Fruit fly (Drosophila melanogaster) whole organism, embryonic: ENCODE data around the gene CG9483.

ENCODE experiments used
- Antp ChIP-seq: fragments of 200-800 bp; sonication (Bioruptor generic); optimal IDR thresholded peaks from 3 replicates; lab custom pipeline; 2016; ENCODE audit warnings: missing biosample characterization, missing genetic modification characterization
- BEAF-32 ChIP-seq: fragments of 200-800 bp; sonication (Bioruptor generic); optimal IDR thresholded peaks from 3 replicates; lab custom pipeline; 2017; ENCODE audit warnings: missing biosample characterization, missing genetic modification characterization, mild to moderate bottlenecking, moderate library complexity, missing genetic modification reagents
- CG11093 ChIP-seq: fragments of 200-800 bp; sonication (Bioruptor generic); IDR thresholded peaks from 3 replicates; pipeline ENCODE4 v1.3.6; 2022; ENCODE audit warnings: missing biosample characterization, missing genetic modification characterization
- CG13123 ChIP-seq: fragments of 200-800 bp; sonication (Bioruptor generic); optimal IDR thresholded peaks from 2 replicates; lab custom pipeline; 2016; ENCODE audit warnings: missing biosample characterization, missing genetic modification characterization
- CG13296 ChIP-seq: fragments of 200-800 bp; sonication (Bioruptor generic); optimal IDR thresholded peaks from 3 replicates; lab custom pipeline; 2018; ENCODE audit warnings: missing biosample characterization, mild to moderate bottlenecking, missing genetic modification characterization
- CG14965 ChIP-seq: fragments of 200-800 bp; sonication (Bioruptor generic); optimal IDR thresholded peaks from 2 replicates; lab custom pipeline; 2016; ENCODE audit warnings: missing biosample characterization, missing genetic modification characterization, borderline replicate concordance
- CG15073 ChIP-seq: fragments of 200-800 bp; sonication (Bioruptor generic); optimal IDR thresholded peaks from 2 replicates; lab custom pipeline; 2016; ENCODE audit warnings: missing biosample characterization, missing genetic modification characterization
- CG16813 ChIP-seq: fragments of 200-800 bp; sonication (Bioruptor generic); IDR thresholded peaks from 3 replicates; pipeline ENCODE4 v1.3.6; 2022; ENCODE audit warnings: missing biosample characterization, missing genetic modification characterization; ENCODE audit not compliant: partially characterized antibody
- CG17361 ChIP-seq: fragments of 200-800 bp; sonication (Bioruptor generic); IDR thresholded peaks from 3 replicates; pipeline ENCODE4 v1.3.6; 2022; ENCODE audit warnings: missing biosample characterization, missing genetic modification characterization
- CG30431 ChIP-seq: fragments of 200-800 bp; sonication (Bioruptor generic); optimal IDR thresholded peaks from 2 replicates; lab custom pipeline; 2017; ENCODE audit warnings: missing biosample characterization, missing genetic modification characterization
- CG31224 ChIP-seq: fragments of 200-800 bp; sonication (Bioruptor generic); IDR thresholded peaks from 2 replicates; pipeline ENCODE4 v1.3.6; 2022; ENCODE audit warnings: missing biosample characterization, missing genetic modification characterization
- CG33213 ChIP-seq: fragments of 200-800 bp; sonication (Bioruptor generic); optimal IDR thresholded peaks from 3 replicates; lab custom pipeline; 2016; ENCODE audit warnings: missing biosample characterization, missing genetic modification characterization
- CG3847 ChIP-seq: fragments of 200-800 bp; sonication (Bioruptor generic); IDR thresholded peaks from 2 replicates; pipeline ENCODE4 v1.3.6; 2022; ENCODE audit warnings: missing biosample characterization, missing genetic modification characterization
- CG4617 ChIP-seq: fragments of 200-800 bp; sonication (Bioruptor generic); optimal IDR thresholded peaks from 3 replicates; lab custom pipeline; 2016; ENCODE audit warnings: missing biosample characterization, missing genetic modification characterization, borderline replicate concordance
- CG6791 ChIP-seq: fragments of 200-800 bp; sonication (Bioruptor generic); IDR thresholded peaks from 3 replicates; pipeline ENCODE4 v1.3.6; 2022; ENCODE audit warnings: missing biosample characterization, missing genetic modification characterization; ENCODE audit not compliant: partially characterized antibody
- CG7745 ChIP-seq: fragments of 200-800 bp; sonication (Bioruptor generic); optimal IDR thresholded peaks from 2 replicates; lab custom pipeline; 2018; ENCODE audit warnings: missing biosample characterization, mild to moderate bottlenecking, missing genetic modification characterization, moderate library complexity
- CG8388 ChIP-seq: fragments of 200-800 bp; sonication (Bioruptor generic); optimal IDR thresholded peaks from 2 replicates; lab custom pipeline; 2019; ENCODE audit warnings: missing biosample characterization, mild to moderate bottlenecking, missing genetic modification characterization, moderate library complexity
- CrebB ChIP-seq: fragments of 200-800 bp; sonication (Bioruptor generic); optimal IDR thresholded peaks from 3 replicates; lab custom pipeline; 2018; ENCODE audit warnings: missing biosample characterization, mild to moderate bottlenecking, missing genetic modification characterization
- Dbx ChIP-seq: fragments of 200-800 bp; sonication (Bioruptor generic); IDR thresholded peaks from 3 replicates; pipeline ENCODE4 v1.3.6; 2022; ENCODE audit warnings: missing biosample characterization, missing genetic modification characterization
- Deaf1 ChIP-seq: fragments of 200-800 bp; optimal IDR thresholded peaks from 3 replicates; lab custom pipeline; 2019; ENCODE audit warnings: missing biosample characterization, mild to moderate bottlenecking, missing genetic modification characterization, moderate library complexity
- Dip2 ChIP-seq: fragments of 200-800 bp; sonication (Bioruptor generic); IDR thresholded peaks from 2 replicates; pipeline ENCODE4 v1.3.6; 2022; ENCODE audit warnings: missing biosample characterization, missing genetic modification characterization
- Fer2 ChIP-seq: fragments of 200-800 bp; sonication (Bioruptor generic); optimal IDR thresholded peaks from 2 replicates; lab custom pipeline; 2018; ENCODE audit warnings: missing biosample characterization, mild to moderate bottlenecking, missing genetic modification characterization, moderate library complexity
- Med ChIP-seq: fragments of 200-800 bp; sonication (Bioruptor generic); peaks from one replicate; lab custom pipeline; 2016; ENCODE audit warnings: missing biosample characterization, missing genetic modification characterization, mild to moderate bottlenecking, inconsistent platforms, moderate library complexity
- Nf-YC ChIP-seq: fragments of 200-800 bp; optimal IDR thresholded peaks from 3 replicates; lab custom pipeline; 2019; ENCODE audit warnings: missing biosample characterization, mild to moderate bottlenecking, missing genetic modification characterization, moderate library complexity
- Poxn ChIP-seq: fragments of 200-800 bp; sonication (Bioruptor generic); IDR thresholded peaks from 2 replicates; pipeline ENCODE4 v1.3.6; 2022; ENCODE audit warnings: missing biosample characterization, missing genetic modification characterization
- Sry-δ ChIP-seq: fragments of 200-800 bp; sonication (Bioruptor generic); optimal IDR thresholded peaks from 2 replicates; lab custom pipeline; 2016; ENCODE audit warnings: missing biosample characterization, missing genetic modification characterization
- aop ChIP-seq: fragments of 200-800 bp; sonication (Bioruptor generic); IDR thresholded peaks from 2 replicates; pipeline ENCODE4 v1.3.6; 2022; ENCODE audit warnings: missing biosample characterization, missing genetic modification characterization
- bab2 ChIP-seq: fragments of 200-800 bp; sonication (Bioruptor generic); optimal IDR thresholded peaks from 2 replicates; lab custom pipeline; 2016; ENCODE audit warnings: missing biosample characterization, missing genetic modification characterization
- cad ChIP-seq: fragments of >200 bp; optimal IDR thresholded peaks from 2 replicates; lab custom pipeline; 2017; ENCODE audit warnings: missing biosample characterization, missing genetic modification characterization
- cg ChIP-seq: fragments of 200-800 bp; sonication (Bioruptor generic); optimal IDR thresholded peaks from 3 replicates; lab custom pipeline; 2019; ENCODE audit warnings: missing biosample characterization, mild to moderate bottlenecking, missing genetic modification characterization, moderate library complexity
- ci ChIP-seq: fragments of 200-800 bp; sonication (Bioruptor generic); IDR thresholded peaks from 3 replicates; pipeline ENCODE4 v1.3.6; 2022; ENCODE audit warnings: missing biosample characterization, missing genetic modification characterization
- corto ChIP-seq: fragments of 200-800 bp; sonication (Bioruptor generic); optimal IDR thresholded peaks from 2 replicates; lab custom pipeline; 2016; ENCODE audit warnings: missing biosample characterization, mild to moderate bottlenecking, missing genetic modification characterization, moderate library complexity
- da ChIP-seq: fragments of 200-800 bp; sonication (Bioruptor generic); optimal IDR thresholded peaks from 2 replicates; lab custom pipeline; 2016; ENCODE audit warnings: missing biosample characterization, missing genetic modification characterization
- eyg ChIP-seq: fragments of 200-800 bp; sonication (Bioruptor generic); optimal IDR thresholded peaks from 3 replicates; lab custom pipeline; 2016; ENCODE audit warnings: missing biosample characterization, missing genetic modification characterization
- grau ChIP-seq: fragments of 200-800 bp; optimal IDR thresholded peaks from 3 replicates; lab custom pipeline; 2019; ENCODE audit warnings: missing biosample characterization, mild to moderate bottlenecking, missing genetic modification characterization, moderate library complexity
- gt ChIP-seq: fragments of 200-800 bp; sonication (Bioruptor generic); IDR thresholded peaks from 2 replicates; pipeline ENCODE4 v1.3.6; 2022; ENCODE audit warnings: missing biosample characterization, missing genetic modification characterization
- inv ChIP-seq: fragments of 200-800 bp; sonication (Bioruptor generic); IDR thresholded peaks from 2 replicates; pipeline ENCODE4 v1.3.6; 2022; ENCODE audit warnings: missing biosample characterization, missing genetic modification characterization; ENCODE audit not compliant: partially characterized antibody
- kay ChIP-seq: fragments of 200-800 bp; sonication (Bioruptor generic); optimal IDR thresholded peaks from 2 replicates; lab custom pipeline; 2016; ENCODE audit warnings: missing biosample characterization, missing genetic modification characterization
- ken ChIP-seq: fragments of 200-800 bp; sonication (Bioruptor generic); IDR thresholded peaks from 3 replicates; pipeline ENCODE4 v1.3.6; 2022; ENCODE audit warnings: missing biosample characterization, missing genetic modification characterization
- kni ChIP-seq: fragments of 200-800 bp; sonication (Bioruptor generic); optimal IDR thresholded peaks from 3 replicates; lab custom pipeline; 2017; ENCODE audit warnings: mild to moderate bottlenecking, missing biosample characterization, missing genetic modification reagents, missing genetic modification characterization
- lab ChIP-seq: fragments of 200-800 bp; sonication (Bioruptor generic); optimal IDR thresholded peaks from 3 replicates; lab custom pipeline; 2017; ENCODE audit warnings: missing biosample characterization, missing genetic modification characterization, mild to moderate bottlenecking, moderate library complexity, missing genetic modification reagents
- nom ChIP-seq: fragments of 200-800 bp; sonication (Bioruptor generic); optimal IDR thresholded peaks from 2 replicates; lab custom pipeline; 2017; ENCODE audit warnings: missing biosample characterization, missing genetic modification characterization, mild to moderate bottlenecking, moderate library complexity, missing genetic modification reagents
- ranshi ChIP-seq: fragments of 200-800 bp; sonication (Bioruptor generic); IDR thresholded peaks from 2 replicates; pipeline ENCODE4 v1.3.6; 2022; ENCODE audit warnings: missing biosample characterization, missing genetic modification characterization
- run ChIP-seq: fragments of 200-800 bp; sonication (Bioruptor generic); optimal IDR thresholded peaks from 3 replicates; lab custom pipeline; 2018; ENCODE audit warnings: missing biosample characterization, mild to moderate bottlenecking, missing genetic modification characterization
- sc ChIP-seq, 3 experiments: fragments of >200 bp in 2 of 3; fragments of 200-800 bp in 1 of 3; sonication (Bioruptor generic) in 1 of 3; optimal IDR thresholded peaks; 2 replicates in 2 of 3; 3 replicates in 1 of 3; lab custom pipeline; 2017; ENCODE audit warnings: mild to moderate bottlenecking in 1 of 3, missing biosample characterization in 1 of 3, missing genetic modification characterization in 1 of 3, missing genetic modification reagents in 1 of 3
- schlank ChIP-seq: fragments of 200-800 bp; sonication (Bioruptor generic); optimal IDR thresholded peaks from 2 replicates; lab custom pipeline; 2018; ENCODE audit warnings: missing biosample characterization, mild to moderate bottlenecking, missing genetic modification characterization
- sr ChIP-seq: fragments of 200-800 bp; sonication (Bioruptor generic); IDR thresholded peaks from 3 replicates; pipeline ENCODE4 v1.3.6; 2022; ENCODE audit warnings: missing biosample characterization, missing genetic modification characterization
- tgo ChIP-seq: fragments of 200-800 bp; sonication (Bioruptor generic); IDR thresholded peaks from 3 replicates; pipeline ENCODE4 v1.3.6; 2022; ENCODE audit warnings: missing biosample characterization, missing genetic modification characterization
- vvl ChIP-seq: fragments of 200-800 bp; sonication (Bioruptor generic); IDR thresholded peaks from 2 replicates; pipeline ENCODE4 v1.3.6; 2022; ENCODE audit warnings: missing biosample characterization, missing genetic modification characterization
- zfh2 ChIP-seq: fragments of 200-800 bp; sonication (Bioruptor generic); optimal IDR thresholded peaks from 2 replicates; lab custom pipeline; 2016; ENCODE audit warnings: missing biosample characterization, missing genetic modification characterization

CG9483 gene

dm6 chr2L:8884102-8884501 is 17.5 kb downstream of the CG9483 start (continued):
- TF ChIP-seq CG13123 (GFP tag; lab: Kevin White, UChicago) (no peak), da (no peak), nom (GFP tag; lab: Kevin White, UChicago) (no peak), run (tag; lab: Kevin White, UChicago) (peak; percentile 37), schlank (tag; lab: Kevin White, UChicago) (no peak), CG31224 (no peak)
- TF ChIP-seq, all 482 proteins: peak for 7

- no peak for TF ChIP-seq CG8388 (GFP tag; lab: Kevin White, UChicago)
- peak; percentile 86 for TF ChIP-seq CG7745
- TF ChIP-seq corto (GFP tag; lab: Kevin White, UChicago): no peak
- no peak for TF ChIP-seq CG13296 (GFP tag; lab: Kevin White, UChicago)
- TF ChIP-seq CG3847 (GFP tag; lab: Robert Waterston, UW): no peak
- no peak for TF ChIP-seq grau
- no peak for TF ChIP-seq sr (GFP tag; lab: Robert Waterston, UW)
- no peak for TF ChIP-seq Dbx (GFP tag; lab: Robert Waterston, UW)
- TF ChIP-seq lab (GFP tag; lab: Kevin White, UChicago): peak; percentile 53
- no peak for TF ChIP-seq Fer2 (tag; lab: Kevin White, UChicago)
- no peak for TF ChIP-seq tgo
- TF ChIP-seq Deaf1 (tag; lab: Kevin White, UChicago): peak; percentile 10
- TF ChIP-seq Med (GFP tag; lab: Kevin White, UChicago): peak; percentile 23
- no peak for TF ChIP-seq CG11093 (GFP tag; lab: Robert Waterston, UW)
- peak; percentile 1 for TF ChIP-seq kni (GFP tag; lab: Kevin White, UChicago)
- TF ChIP-seq CG30431 (GFP tag; lab: Kevin White, UChicago): no peak
- no peak for TF ChIP-seq gt (GFP tag; lab: Robert Waterston, UW)
- TF ChIP-seq Poxn (GFP tag; lab: Robert Waterston, UW): no peak
- TF ChIP-seq CG16813: no peak
- TF ChIP-seq CG6791 (GFP tag; lab: Robert Waterston, UW): no peak
- TF ChIP-seq, all 482 proteins: peak for 5
These were observed 21.6 kb downstream of the CG9483 start for dm6 chr2L:8888210-8888609.

- TF ChIP-seq CG4617 (GFP tag; lab: Kevin White, UChicago) (no peak), CG15073 (GFP tag; lab: Kevin White, UChicago) (no peak), Antp (no peak), bab2 (no peak), CG33213 (GFP tag; lab: Kevin White, UChicago) (peak; percentile 24), Nf-YC (tag; lab: Kevin White, UChicago) (no peak), ranshi (GFP tag; lab: Robert Waterston, UW) (no peak), ken (GFP tag; lab: Robert Waterston, UW) (no peak), ci (no peak), cad (GFP tag; lab: Kevin White, UChicago) (no peak), zfh2 (no peak), vvl (GFP tag; lab: Robert Waterston, UW) (no peak), aop (GFP tag; lab: Robert Waterston, UW) (no peak), BEAF-32 (GFP tag; lab: Kevin White, UChicago) (peak; percentile 21), sc (optimal IDR thresholded peaks at IDR 0.05; lab: Kevin White, UChicago) (no peak), sc (GFP tag; optimal IDR thresholded peaks at IDR 0.05; lab: Kevin White, UChicago) (no peak), Dip2 (GFP tag; lab: Robert Waterston, UW) (no peak), cg (GFP tag; lab: Kevin White, UChicago) (no peak), CrebB (no peak), Med (GFP tag; lab: Kevin White, UChicago) (peak; percentile 51), CG17361 (GFP tag; lab: Robert Waterston, UW) (peak; percentile 21; the same call in 1 of the 3 replicates), eyg (GFP tag; lab: Kevin White, UChicago) (no peak), Sry-δ (GFP tag; lab: Kevin White, UChicago) (peak; percentile 25), inv (GFP tag; lab: Robert Waterston, UW) (no peak), kay (GFP tag; lab: Kevin White, UChicago) (no peak), CG14965 (no peak)
These were observed 22.2 kb downstream of the CG9483 start for dm6 chr2L:8888720-8889119.
